Fruit fly (Drosophila melanogaster): ENCODE results near the gene Pfdn6.

Gene Pfdn6

dm6 chr3L:19906780-19907705 is 16.4 kb upstream of the Pfdn6 start (continued):
- peak; percentile 40 for TF ChIP-seq CG2120 (GFP tag; optimal IDR thresholded peaks at IDR 0.05)
- TF ChIP-seq CG4282 (GFP tag; optimal IDR thresholded peaks at IDR 0.05) = peak; percentile 7
- TF ChIP-seq mirr (GFP tag; optimal IDR thresholded peaks at IDR 0.05) = peak; percentile 97
- TF ChIP-seq Ada2b (GFP tag; IDR thresholded peaks at IDR 0.05) = peak; percentile 21; the same call in 1 of the 2 replicates
- TF ChIP-seq CG8478 (optimal IDR thresholded peaks at IDR 0.05) = no peak
- no peak for TF ChIP-seq Hmx (GFP tag; optimal IDR thresholded peaks at IDR 0.05)
- TF ChIP-seq Ssrp (tag; optimal IDR thresholded peaks at IDR 0.05) = peak; percentile 14
- peak; percentile 69 for TF ChIP-seq CG12104 (GFP tag; optimal IDR thresholded peaks at IDR 0.05)
- TF ChIP-seq Opbp (GFP tag; IDR thresholded peaks at IDR 0.05; ENCODE audit: partially characterized antibody) = no peak
- TF ChIP-seq crp (GFP tag; optimal IDR thresholded peaks at IDR 0.05) = no peak
- peak; percentile 95 for TF ChIP-seq sens (GFP tag)
- TF ChIP-seq Jarid2 (GFP tag; optimal IDR thresholded peaks at IDR 0.05) = peak; percentile 59
- peak; percentile 95 for TF ChIP-seq Med (GFP tag)
- peak; percentile 53 for TF ChIP-seq CG17328 (GFP tag; IDR thresholded peaks at IDR 0.05)
- peak; percentile 43 for TF ChIP-seq salm (tag; optimal IDR thresholded peaks at IDR 0.05)
- peak in 1 of 2 experiments; percentile 61 for TF ChIP-seq tll (GFP tag; optimal IDR thresholded peaks at IDR 0.05)
- peak; percentile 44; the same call in 1 of the 2 replicates for TF ChIP-seq CG16779 (GFP tag; IDR thresholded peaks at IDR 0.05)
- TF ChIP-seq CG18764 (GFP tag; optimal IDR thresholded peaks at IDR 0.05) = peak; percentile 64
- TF ChIP-seq amos (GFP tag; IDR thresholded peaks at IDR 0.05; ENCODE audit: partially characterized antibody) = no peak
- no peak for TF ChIP-seq CG12942 (GFP tag; optimal IDR thresholded peaks at IDR 0.05)
- no peak for TF ChIP-seq CG4730 (GFP tag; IDR thresholded peaks at IDR 0.05)
- TF ChIP-seq CG15479 (GFP tag; optimal IDR thresholded peaks at IDR 0.05) = peak; percentile 60
- peak; percentile 12 for TF ChIP-seq NC2α (GFP tag; optimal IDR thresholded peaks at IDR 0.05)
- peak; percentile 89 for TF ChIP-seq cg (GFP tag; optimal IDR thresholded peaks at IDR 0.05)
- no peak for TF ChIP-seq CG6791 (GFP tag; IDR thresholded peaks at IDR 0.05; ENCODE audit: partially characterized antibody)
- peak; percentile 12 for TF ChIP-seq grn (GFP tag; optimal IDR thresholded peaks at IDR 0.05)
- no peak for TF ChIP-seq Taf1 (GFP tag; IDR thresholded peaks at IDR 0.05)
- TF ChIP-seq CG17802 (tag; optimal IDR thresholded peaks at IDR 0.05) = peak; percentile 24
- peak; percentile 70 for TF ChIP-seq kay (GFP tag; optimal IDR thresholded peaks at IDR 0.05)
- peak; percentile 75 for TF ChIP-seq pnt (GFP tag; optimal IDR thresholded peaks at IDR 0.05)
- TF ChIP-seq CG1024 (GFP tag; IDR thresholded peaks at IDR 0.05) = peak; percentile 72; the same call in 1 of the 2 replicates
- peak; percentile 41 for TF ChIP-seq CG33557 (GFP tag; optimal IDR thresholded peaks at IDR 0.05)
- peak; percentile 27 for TF ChIP-seq CG7839 (tag; optimal IDR thresholded peaks at IDR 0.05)
- TF ChIP-seq CG17568 (GFP tag; optimal IDR thresholded peaks at IDR 0.05) = peak; percentile 70
- TF ChIP-seq HLH54F (GFP tag; optimal IDR thresholded peaks at IDR 0.05) = peak; percentile 0
- TF ChIP-seq B-H1 (GFP tag; IDR thresholded peaks at IDR 0.05) = no peak; the same call in 2 of the 3 replicates
- TF ChIP-seq knrl (GFP tag; IDR thresholded peaks at IDR 0.05; ENCODE audit: partially characterized antibody) = no peak
- peak; percentile 67 for TF ChIP-seq CG4707 (GFP tag; optimal IDR thresholded peaks at IDR 0.05)
- TF ChIP-seq CG6175 (GFP tag; IDR thresholded peaks at IDR 0.05) = no peak
- no peak for TF ChIP-seq wor (GFP tag; IDR thresholded peaks at IDR 0.05)
- TF ChIP-seq CG31388 (GFP tag; optimal IDR thresholded peaks at IDR 0.05) = peak; percentile 19
- TF ChIP-seq ab (GFP tag; optimal IDR thresholded peaks at IDR 0.05) = no peak
- peak; percentile 65 for TF ChIP-seq CG6683 (GFP tag; optimal IDR thresholded peaks at IDR 0.05)
- no peak for TF ChIP-seq CG30431 (GFP tag; optimal IDR thresholded peaks at IDR 0.05)
- TF ChIP-seq CG9437 (GFP tag; optimal IDR thresholded peaks at IDR 0.05) = no peak
- peak; percentile 78 for TF ChIP-seq Xrp1 (GFP tag; IDR thresholded peaks at IDR 0.05)
- TF ChIP-seq CG5953 (GFP tag; IDR thresholded peaks at IDR 0.05) = peak; percentile 53; the same call in 1 of the 2 replicates
- peak; percentile 92 for TF ChIP-seq CG10321 (GFP tag; IDR thresholded peaks at IDR 0.05)

Measured in whole organism, embryonic.